Worm (Caenorhabditis elegans) whole organism, L4/young adult: ENCODE measurements around the gene C15H11.1.

Experiments
- W03F9.2 ChIP-seq: fragments of 150-350 bp; optimal IDR thresholded peaks from 2 replicates; lab custom pipeline; 2014; ENCODE audit warnings: missing biosample characterization, missing genetic modification characterization
- dao-5 ChIP-seq: sonication (generic microtip); optimal IDR thresholded peaks from 2 replicates; lab custom pipeline; 2016; ENCODE audit warnings: missing genotype, missing genetic modification characterization, moderate library complexity, missing compliant biosample characterization
- him-1 ChIP-seq: sonication (generic microtip); optimal IDR thresholded peaks from 2 replicates; lab custom pipeline; 2016; ENCODE audit warnings: missing genotype, missing genetic modification reagents, missing genetic modification characterization, missing compliant biosample characterization

- TF ChIP-seq W03F9.2 (tag; lab: Kevin White, UChicago), result no peak
- TF ChIP-seq him-1, result no peak
- no peak for TF ChIP-seq dao-5 (tag; lab: Kevin White, UChicago)
These were observed at the start of gene C15H11.1 for ce11 chrV:14393504-14393903.
